Fruit fly (Drosophila melanogaster) whole organism, pupa: ENCODE results near the gene P58IPK.
A peak's percentile ranks its signal among the peaks of the same experiment; 100 is the strongest.

ENCODE experiments used
- CG10348 ChIP-seq: fragments of 200-800 bp; sonication (Bioruptor generic); IDR thresholded peaks from 2 replicates; pipeline ENCODE4 v1.3.6; 2022; ENCODE audit warnings: missing biosample characterization, missing genetic modification characterization
- CG12605 ChIP-seq: fragments of 200-800 bp; sonication (Bioruptor generic); IDR thresholded peaks from 2 replicates; pipeline ENCODE4 v1.3.6; 2022; ENCODE audit warnings: missing biosample characterization, missing genetic modification characterization
- CG13204 ChIP-seq: fragments of 200-800 bp; sonication (Bioruptor generic); optimal IDR thresholded peaks from 2 replicates; lab custom pipeline; 2018; ENCODE audit warnings: missing biosample characterization, mild to moderate bottlenecking, missing genetic modification characterization, moderate library complexity
- CG14655 ChIP-seq: fragments of 200-800 bp; sonication (Bioruptor generic); optimal IDR thresholded peaks from 3 replicates; lab custom pipeline; 2017; ENCODE audit warnings: mild to moderate bottlenecking, missing biosample characterization, missing genetic modification reagents, missing genetic modification characterization
- CG15710 ChIP-seq: fragments of 200-800 bp; sonication (Bioruptor generic); optimal IDR thresholded peaks from 2 replicates; lab custom pipeline; 2018; ENCODE audit warnings: missing biosample characterization, mild to moderate bottlenecking, missing genetic modification characterization, moderate library complexity
- CG17806 ChIP-seq: fragments of 200-800 bp; sonication (Bioruptor generic); optimal IDR thresholded peaks from 2 replicates; lab custom pipeline; 2018; ENCODE audit warnings: missing biosample characterization, mild to moderate bottlenecking, missing genetic modification characterization, moderate library complexity
- CG32121 ChIP-seq: fragments of 200-800 bp; sonication (Bioruptor generic); IDR thresholded peaks from 2 replicates; pipeline ENCODE4 v1.3.6; 2022; ENCODE audit warnings: missing biosample characterization, missing genetic modification characterization
- CG34367 ChIP-seq: fragments of 200-800 bp; sonication (Bioruptor generic); optimal IDR thresholded peaks from 2 replicates; lab custom pipeline; 2018; ENCODE audit warnings: missing biosample characterization, mild to moderate bottlenecking, missing genetic modification characterization
- CG4496 ChIP-seq: fragments of 200-800 bp; sonication (Bioruptor generic); IDR thresholded peaks from 3 replicates; pipeline ENCODE4 v1.3.6; 2022; ENCODE audit warnings: missing biosample characterization, missing genetic modification characterization
- CG8159 ChIP-seq: fragments of 200-800 bp; sonication (Bioruptor generic); optimal IDR thresholded peaks from 3 replicates; lab custom pipeline; 2018; ENCODE audit warnings: missing biosample characterization, mild to moderate bottlenecking, missing genetic modification characterization, moderate library complexity
- CG8301 ChIP-seq: fragments of 200-800 bp; sonication (Bioruptor generic); optimal IDR thresholded peaks from 2 replicates; lab custom pipeline; 2018; ENCODE audit warnings: missing biosample characterization, mild to moderate bottlenecking, missing genetic modification characterization
- CG9948 ChIP-seq: fragments of 200-800 bp; sonication (Bioruptor generic); optimal IDR thresholded peaks from 2 replicates; lab custom pipeline; 2018; ENCODE audit warnings: missing biosample characterization, mild to moderate bottlenecking, missing genetic modification characterization, moderate library complexity
- D1 ChIP-seq: fragments of 200-800 bp; sonication (Bioruptor generic); optimal IDR thresholded peaks from 2 replicates; lab custom pipeline; 2018; ENCODE audit warnings: missing biosample characterization, mild to moderate bottlenecking, missing genetic modification characterization, moderate library complexity
- EcR ChIP-seq: fragments of 200-800 bp; sonication (Bioruptor generic); optimal IDR thresholded peaks from 3 replicates; lab custom pipeline; 2019; ENCODE audit warnings: missing biosample characterization, missing genetic modification characterization, mild to moderate bottlenecking, moderate library complexity, missing genetic modification reagents
- Ets98B ChIP-seq: fragments of 200-800 bp; sonication (Bioruptor generic); IDR thresholded peaks from 2 replicates; pipeline ENCODE4 v1.3.6; 2022; ENCODE audit warnings: missing biosample characterization, missing genetic modification characterization
- Pif1A ChIP-seq: fragments of 200-800 bp; sonication (Bioruptor generic); optimal IDR thresholded peaks from 3 replicates; lab custom pipeline; 2016; ENCODE audit warnings: missing biosample characterization, missing genetic modification characterization
- Pif1B ChIP-seq: fragments of 200-800 bp; sonication (Bioruptor generic); optimal IDR thresholded peaks from 3 replicates; lab custom pipeline; 2016; ENCODE audit warnings: missing biosample characterization, missing genetic modification characterization
- Snoo ChIP-seq: fragments of 200-800 bp; sonication (Bioruptor generic); optimal IDR thresholded peaks from 3 replicates; lab custom pipeline; 2017; ENCODE audit warnings: missing biosample characterization, mild to moderate bottlenecking, missing genetic modification characterization, inconsistent platforms
- fd96Ca ChIP-seq: fragments of 200-800 bp; sonication (Bioruptor generic); IDR thresholded peaks from 3 replicates; pipeline ENCODE4 v1.3.6; 2022; ENCODE audit warnings: missing biosample characterization, missing genetic modification characterization
- gl ChIP-seq: fragments of 200-800 bp; sonication (Bioruptor generic); optimal IDR thresholded peaks from 2 replicates; lab custom pipeline; 2018; ENCODE audit warnings: missing biosample characterization, mild to moderate bottlenecking, missing genetic modification characterization
- rn ChIP-seq: fragments of 200-800 bp; sonication (Bioruptor generic); IDR thresholded peaks from 2 replicates; pipeline ENCODE4 v1.3.6; 2022; ENCODE audit warnings: missing biosample characterization, missing genetic modification characterization

P58IPK gene

DNA sequence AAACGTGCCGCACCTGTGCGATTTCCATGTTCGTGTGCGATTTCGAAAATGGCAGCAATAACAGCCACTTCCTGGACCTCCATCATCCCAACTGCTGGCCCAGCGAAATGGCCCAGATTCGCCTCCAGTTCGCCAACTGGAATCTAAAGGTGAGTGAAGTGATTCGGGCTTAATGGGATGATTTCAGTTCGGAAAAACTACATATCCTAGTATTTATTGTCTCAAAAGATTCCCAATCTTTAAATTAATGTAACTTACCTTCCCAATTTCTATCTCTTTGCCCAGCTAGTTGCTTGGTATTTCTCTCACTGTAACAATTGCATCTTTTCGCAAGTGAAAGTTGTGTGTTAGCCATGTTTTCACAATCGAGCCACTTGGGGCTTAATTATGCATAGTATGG, 4.8 kb upstream of the P58IPK start:
- TF ChIP-seq Ets98B (GFP tag; lab: Robert Waterston, UW) (no peak), D1 (no peak), CG15710 (tag; lab: Kevin White, UChicago) (no peak), CG14655 (no peak), Snoo (tag; lab: Kevin White, UChicago) (no peak), CG12605 (GFP tag; lab: Robert Waterston, UW) (no peak), Pif1B (GFP tag; lab: Kevin White, UChicago) (no peak), rn (GFP tag; lab: Robert Waterston, UW) (no peak), CG10348 (no peak), gl (tag; lab: Kevin White, UChicago) (no peak)
- TF ChIP-seq, all 21 proteins: peak for 0

dm6 chr3R:9583122-9583521, 3.6 kb upstream of the P58IPK start, which contains the start of gene CG33654:
TSS of gene CG33654 (minus strand) at chr3R:9583222.
- TF ChIP-seq gl (tag; lab: Kevin White, UChicago) = no peak
- TF ChIP-seq CG15710 (tag; lab: Kevin White, UChicago) = no peak
- no peak for TF ChIP-seq CG14655

DNA sequence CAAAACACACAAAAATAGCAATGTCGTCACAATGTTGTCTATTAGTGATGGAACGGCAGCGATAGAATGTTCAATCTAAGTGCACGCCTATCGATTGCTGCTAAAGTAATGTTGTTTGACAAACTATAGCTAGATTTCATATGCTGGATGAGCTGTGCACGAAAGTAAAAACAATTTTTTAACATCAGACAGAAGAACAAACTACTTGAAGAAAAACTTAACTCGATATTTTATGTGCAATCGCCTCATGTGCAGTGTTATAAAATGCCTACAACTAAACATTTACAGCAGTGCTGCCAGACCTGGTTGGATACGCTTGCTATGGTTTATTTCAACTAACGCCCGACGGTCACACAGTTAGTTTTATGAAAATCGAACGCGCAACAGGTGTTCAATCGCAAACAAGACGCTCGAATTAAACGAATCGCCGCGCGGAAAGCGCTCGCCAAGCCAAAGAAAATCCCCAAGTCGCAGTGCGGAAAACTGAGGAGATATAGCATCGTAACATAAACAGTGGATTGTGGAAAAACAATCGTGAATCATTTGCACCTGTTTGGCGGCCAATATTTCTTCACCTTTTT, 4.3 kb downstream of the P58IPK start, which contains the start of the genes bocks and CG8312:
Gene bocks (minus strand): TSS at position 51 of the 581 bp plus-strand sequence.
Gene CG8312 (plus strand): TSS at position 358 of the 581 bp plus-strand sequence.
- TF ChIP-seq CG15710 (tag; lab: Kevin White, UChicago) (peak; percentile 3), fd96Ca (GFP tag; lab: Robert Waterston, UW) (no peak)
- TF ChIP-seq, all 21 proteins: peak for 1

DNA sequence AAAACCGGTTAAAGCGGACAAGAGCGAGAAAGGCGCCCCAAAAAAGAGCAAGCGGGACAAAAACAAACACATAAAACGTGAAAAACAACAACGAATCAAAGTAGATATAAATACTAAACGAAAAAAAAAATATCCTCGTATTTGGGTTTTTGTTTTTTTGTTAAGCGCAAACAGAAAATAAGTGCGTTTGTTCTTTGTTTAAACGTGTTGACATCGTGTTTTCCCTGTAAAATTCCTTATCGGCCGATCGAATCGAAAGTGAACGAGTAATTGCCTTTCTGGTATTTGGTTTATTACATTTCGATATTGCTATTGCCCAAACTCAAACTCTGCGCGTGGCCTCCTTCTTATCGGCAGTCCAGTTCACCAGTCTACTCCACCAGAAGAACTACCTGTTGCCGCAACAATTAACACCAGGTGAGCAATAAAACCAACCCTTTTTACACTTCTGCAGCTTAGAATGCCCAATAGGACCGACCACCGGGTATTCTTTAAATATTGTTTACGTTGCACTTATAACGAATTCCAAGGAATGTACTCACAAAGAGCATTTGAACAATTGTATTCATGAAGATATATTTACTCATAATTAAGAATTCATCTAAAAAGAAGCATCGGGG, 5.1 kb downstream of the P58IPK start:
- no peak for TF ChIP-seq CG8301
- no peak for TF ChIP-seq CG12605 (GFP tag; lab: Robert Waterston, UW)
- TF ChIP-seq CG9948 (tag; lab: Kevin White, UChicago) = no peak
- no peak for TF ChIP-seq CG4496 (GFP tag; lab: Robert Waterston, UW)
- TF ChIP-seq, all 21 proteins: peak for 0

DNA sequence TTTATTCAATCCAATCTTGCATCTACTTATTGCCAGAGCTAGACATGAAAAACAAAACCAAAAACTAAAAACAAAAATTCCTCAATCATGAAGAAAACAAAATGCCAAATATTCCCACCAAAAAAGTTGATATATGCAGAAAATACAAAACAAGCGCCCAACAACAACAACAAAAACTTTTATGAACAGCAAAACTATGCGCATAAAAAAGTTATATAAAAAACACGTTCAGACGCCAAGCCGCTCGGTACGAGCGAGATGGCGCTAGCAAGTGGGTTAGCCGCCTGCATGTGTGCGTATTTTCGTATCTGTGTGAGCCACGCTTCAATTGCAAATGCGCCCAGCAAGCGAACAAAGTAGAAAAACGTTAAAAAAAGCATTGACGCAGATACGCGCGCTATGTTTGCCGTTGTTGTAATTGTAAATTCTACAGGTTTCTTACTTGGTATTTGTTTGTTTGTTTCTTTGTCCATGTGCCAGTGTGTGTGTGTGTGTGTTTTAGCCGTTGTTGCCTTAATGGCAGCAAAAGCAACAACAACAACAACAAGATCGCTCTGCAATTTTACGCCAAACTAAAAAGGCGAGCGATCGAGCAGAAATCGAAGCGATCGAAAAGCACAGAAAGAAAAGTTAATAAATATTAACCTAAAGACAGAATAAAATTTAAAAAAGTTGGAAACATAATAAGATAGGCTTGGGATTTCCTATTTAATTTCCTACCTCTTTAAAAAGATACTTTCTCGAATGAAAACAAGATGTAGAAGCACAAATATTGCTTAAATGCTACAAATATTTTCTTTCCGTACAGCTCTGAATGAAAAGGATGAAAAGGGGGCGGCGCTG, 6.9 kb downstream of the P58IPK start:
- TF ChIP-seq CG9948 (tag; lab: Kevin White, UChicago) = peak; percentile 87
- TF ChIP-seq D1 = no peak
- peak; percentile 85 for TF ChIP-seq CG17806
- TF ChIP-seq CG15710 (tag; lab: Kevin White, UChicago) = peak; percentile 84
- peak; percentile 85 for TF ChIP-seq CG8159
- peak; percentile 76 for TF ChIP-seq CG14655
- TF ChIP-seq gl (tag; lab: Kevin White, UChicago) = peak; percentile 48
- TF ChIP-seq CG10348 = no peak
- peak; percentile 81; the same call in 2 of the 3 replicates for TF ChIP-seq CG4496 (GFP tag; lab: Robert Waterston, UW)
- peak; percentile 35 for TF ChIP-seq CG13204 (GFP tag; lab: Kevin White, UChicago)
- TF ChIP-seq Ets98B (GFP tag; lab: Robert Waterston, UW) = peak; percentile 73
- TF ChIP-seq Pif1A (GFP tag; lab: Kevin White, UChicago) = peak; percentile 62
- TF ChIP-seq CG12605 (GFP tag; lab: Robert Waterston, UW) = peak; percentile 72
- TF ChIP-seq CG34367 = peak; percentile 70
- TF ChIP-seq rn (GFP tag; lab: Robert Waterston, UW) = peak; percentile 62
- TF ChIP-seq Pif1B (GFP tag; lab: Kevin White, UChicago) = peak; percentile 56
- no peak for TF ChIP-seq EcR (GFP tag; lab: Kevin White, UChicago)
- TF ChIP-seq fd96Ca (GFP tag; lab: Robert Waterston, UW) = 0 out of 3 replicates have a peak, but pooled peaks have one; percentile 37
- TF ChIP-seq CG8301 = peak; percentile 69
- TF ChIP-seq CG32121 (GFP tag; lab: Robert Waterston, UW) = peak; percentile 81
- no peak for TF ChIP-seq Snoo (tag; lab: Kevin White, UChicago)

DNA sequence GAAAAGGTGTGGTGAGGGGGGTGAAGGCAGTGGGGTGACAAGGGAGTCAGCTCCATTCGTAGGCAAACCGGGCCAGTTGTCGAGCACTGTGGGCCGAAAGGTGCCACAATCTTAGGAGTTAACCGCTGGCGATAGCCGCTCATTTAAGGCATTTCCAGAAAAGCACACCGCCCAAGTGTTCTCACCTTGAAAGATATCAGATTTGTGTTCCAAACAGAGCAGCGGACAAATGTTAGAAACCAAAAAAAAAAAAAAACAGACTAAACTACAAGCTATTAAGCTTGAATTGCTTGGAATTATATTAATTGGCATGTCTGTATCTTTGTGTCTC, 7.5 kb downstream of the P58IPK start:
- TF ChIP-seq CG8159 (peak; percentile 63), CG8301 (peak; percentile 30), Ets98B (GFP tag; lab: Robert Waterston, UW) (no peak), rn (GFP tag; lab: Robert Waterston, UW) (no peak), CG14655 (peak; percentile 71), CG15710 (tag; lab: Kevin White, UChicago) (peak; percentile 39), EcR (GFP tag; lab: Kevin White, UChicago) (no peak), CG34367 (peak; percentile 45)
- TF ChIP-seq, all 21 proteins: peak for 5
